Worm (Caenorhabditis elegans): ENCODE measurements around the gene Y17G7B.21.
A peak's percentile ranks its signal among the peaks of the same experiment; 100 is the strongest.

Y17G7B.21 gene

DNA sequence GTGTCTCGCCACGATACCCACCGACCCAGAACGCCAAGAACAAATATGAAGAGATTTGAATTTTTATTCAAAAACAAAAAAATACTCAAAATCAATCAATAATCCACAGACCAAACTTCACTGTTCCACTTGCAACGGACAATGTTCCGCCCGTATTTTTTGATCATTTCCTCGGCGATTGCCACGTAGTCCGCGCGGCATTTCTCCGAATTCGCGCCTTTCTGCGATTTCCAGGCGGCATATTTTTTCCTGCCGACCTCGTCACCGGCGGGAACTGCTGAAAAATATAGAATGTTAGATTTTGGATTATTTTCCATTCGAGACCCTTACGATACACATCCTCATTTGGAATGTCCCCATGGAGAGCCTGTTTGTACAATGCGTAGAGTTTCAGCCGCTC lies 5.2 kb downstream of the Y17G7B.21 start (continued):
- TF ChIP-seq mel-28 (tag; optimal IDR thresholded peaks at IDR 0.05; ENCODE audit: borderline replicate concordance) (no peak), F37B4.10 (GFP tag; IDR thresholded peaks at IDR 0.05) (no peak), pha-4 (tag; optimal IDR thresholded peaks at IDR 0.05) (no peak), ZK185.1 (tag; optimal IDR thresholded peaks at IDR 0.05; ENCODE audit: poor library complexity, severe bottlenecking) (no peak), tbx-9 (tag; optimal IDR thresholded peaks at IDR 0.05; ENCODE audit: borderline replicate concordance) (no peak), ama-1 (optimal IDR thresholded peaks at IDR 0.05) (no peak), ama-1 (GFP tag; optimal IDR thresholded peaks at IDR 0.05) (no peak), rec-8 (tag; optimal IDR thresholded peaks at IDR 0.05) (no peak), hlh-12 (tag; optimal IDR thresholded peaks at IDR 0.05) (no peak), ztf-3 (GFP tag; optimal IDR thresholded peaks at IDR 0.05) (no peak), F52B5.7 (tag; optimal IDR thresholded peaks at IDR 0.05) (no peak), hmg-20 (GFP tag; IDR thresholded peaks at IDR 0.05) (no peak), F57A8.1 (GFP tag; optimal IDR thresholded peaks at IDR 0.05) (no peak), nfya-2 (GFP tag; IDR thresholded peaks at IDR 0.05) (no peak), dpl-1 (GFP tag; optimal IDR thresholded peaks at IDR 0.05) (peak; percentile 28), let-607 (tag; optimal IDR thresholded peaks at IDR 0.05) (no peak), cebp-2 (GFP tag; IDR thresholded peaks at IDR 0.05) (no peak), zfh-2 (GFP tag; conservative IDR thresholded peaks at IDR 0.05) (no peak), attf-5 (GFP tag; optimal IDR thresholded peaks at IDR 0.05) (no peak), nhr-27 (tag; optimal IDR thresholded peaks at IDR 0.05) (no peak), lag-1 (GFP tag; IDR thresholded peaks at IDR 0.05) (no peak), xnd-1 (tag; optimal IDR thresholded peaks at IDR 0.05) (peak; percentile 36), egl-18 (GFP tag; IDR thresholded peaks at IDR 0.05) (no peak), madf-8 (GFP tag; conservative IDR thresholded peaks at IDR 0.05) (peak; percentile 60), B0035.1 (tag; optimal IDR thresholded peaks at IDR 0.05) (no peak), F39B2.1 (GFP tag; IDR thresholded peaks at IDR 0.05) (no peak), madf-3 (GFP tag; IDR thresholded peaks at IDR 0.05) (0 out of 2 replicates have a peak, but pooled peaks have one; percentile 8), D2030.7 (GFP tag; IDR thresholded peaks at IDR 0.05) (no peak), C17E4.6 (GFP tag; IDR thresholded peaks at IDR 0.05) (peak; percentile 11; the same call in 1 of the 2 replicates), hsf-1 (GFP tag; IDR thresholded peaks at IDR 0.05) (peak; percentile 44; the same call in 1 of the 2 replicates), gei-17 (GFP tag; optimal IDR thresholded peaks at IDR 0.05) (no peak), repo-1 (tag; optimal IDR thresholded peaks at IDR 0.05) (no peak), unc-62 (GFP tag; optimal IDR thresholded peaks at IDR 0.05) (no peak), sea-2 (GFP tag; IDR thresholded peaks at IDR 0.05) (no peak), hrde-1 (tag; optimal IDR thresholded peaks at IDR 0.05; ENCODE audit: borderline replicate concordance) (peak; percentile 81), lin-35 (GFP tag; optimal IDR thresholded peaks at IDR 0.05) (peak in 1 of 3 experiments; percentile 32), K11D2.4 (GFP tag; IDR thresholded peaks at IDR 0.05) (no peak), Y53G8AR.9 (GFP tag; conservative IDR thresholded peaks at IDR 0.05) (0 out of 2 replicates have a peak, but pooled peaks have one; percentile 40), let-526 (GFP tag; IDR thresholded peaks at IDR 0.05) (no peak), rcor-1 (GFP tag; IDR thresholded peaks at IDR 0.05) (no peak), ceh-40 (GFP tag; IDR thresholded peaks at IDR 0.05) (no peak), tlf-1 (GFP tag; optimal IDR thresholded peaks at IDR 0.05) (peak; percentile 51), sptf-2 (GFP tag; optimal IDR thresholded peaks at IDR 0.05) (no peak), mxl-1 (tag; optimal IDR thresholded peaks at IDR 0.05) (no peak), lsl-1 (GFP tag; optimal IDR thresholded peaks at IDR 0.05) (peak; percentile 50), F33H1.4 (GFP tag; IDR thresholded peaks at IDR 0.05) (peak; percentile 41; the same call in 1 of the 2 replicates), Y53F4B.3 (GFP tag; IDR thresholded peaks at IDR 0.05) (no peak), B0336.3 (GFP tag; IDR thresholded peaks at IDR 0.05) (peak; percentile 63), mcd-1 (GFP tag; IDR thresholded peaks at IDR 0.05) (no peak)

All from whole organism, young adult.